Worm (Caenorhabditis elegans): ENCODE measurements around the gene Y73B6BL.44.
A peak's percentile ranks its signal among the peaks of the same experiment; 100 is the strongest.

Y73B6BL.44 gene

ce11 chrIV:6480978-6481377 is 12.4 kb upstream of the Y73B6BL.44 start (continued):
- TF ChIP-seq dmd-9 (GFP tag; IDR thresholded peaks at IDR 0.05) (peak; percentile 61; the same call in 1 of the 2 replicates), zfp-2 (tag; optimal IDR thresholded peaks at IDR 0.05) (no peak), mdl-1 (tag; optimal IDR thresholded peaks at IDR 0.05) (no peak), F10B5.3 (tag; optimal IDR thresholded peaks at IDR 0.05) (no peak), hlh-30 (tag; optimal IDR thresholded peaks at IDR 0.05; ENCODE audit: insufficient read depth) (peak; percentile 36), lir-3 (tag; optimal IDR thresholded peaks at IDR 0.05) (peak; percentile 14), dve-1 (tag; optimal IDR thresholded peaks at IDR 0.05; ENCODE audit: insufficient read depth) (peak; percentile 52), arid-1 (GFP tag; conservative IDR thresholded peaks at IDR 0.05) (peak; percentile 93), attf-4 (tag; optimal IDR thresholded peaks at IDR 0.05) (no peak), ZK337.2 (GFP tag; IDR thresholded peaks at IDR 0.05) (peak; percentile 78), lin-38 (GFP tag; IDR thresholded peaks at IDR 0.05) (peak; percentile 78), daf-12 (tag; optimal IDR thresholded peaks at IDR 0.05) (no peak), lin-13 (GFP tag; optimal IDR thresholded peaks at IDR 0.05) (peak; percentile 12), daf-19 (GFP tag; conservative IDR thresholded peaks at IDR 0.05) (peak; percentile 74; the same call in 1 of the 2 replicates), nhr-102 (tag; optimal IDR thresholded peaks at IDR 0.05) (peak; percentile 43), zag-1 (tag; optimal IDR thresholded peaks at IDR 0.05) (no peak), php-3 (GFP tag; IDR thresholded peaks at IDR 0.05) (peak; percentile 81), daf-16 (GFP tag; optimal IDR thresholded peaks at IDR 0.05) (peak; percentile 12 to 83), daf-16 (tag; optimal IDR thresholded peaks at IDR 0.05) (peak; percentile 55), ztf-7 (tag; optimal IDR thresholded peaks at IDR 0.05) (peak; percentile 8), saeg-2 (GFP tag; IDR thresholded peaks at IDR 0.05) (no peak), mdt-29 (GFP tag; IDR thresholded peaks at IDR 0.05) (peak; percentile 61; the same call in 1 of the 2 replicates), set-16 (GFP tag; IDR thresholded peaks at IDR 0.05) (no peak), lsy-2 (tag; optimal IDR thresholded peaks at IDR 0.05) (no peak), snpc-4 (tag; optimal IDR thresholded peaks at IDR 0.05) (no peak), nhr-25 (tag; optimal IDR thresholded peaks at IDR 0.05; ENCODE audit: borderline replicate concordance, insufficient read depth) (no peak), ctbp-1 (GFP tag; IDR thresholded peaks at IDR 0.05) (peak; percentile 66; the same call in 1 of the 2 replicates)

- TF ChIP-seq dmd-6 (GFP tag; IDR thresholded peaks at IDR 0.05) (no peak), lin-1 (GFP tag; IDR thresholded peaks at IDR 0.05) (no peak), nhr-6 (tag; optimal IDR thresholded peaks at IDR 0.05) (no peak), zag-1 (tag; optimal IDR thresholded peaks at IDR 0.05) (no peak), snpc-1.2 (GFP tag; IDR thresholded peaks at IDR 0.05) (no peak), dve-1 (tag; optimal IDR thresholded peaks at IDR 0.05; ENCODE audit: insufficient read depth) (no peak), R02D3.7 (tag; optimal IDR thresholded peaks at IDR 0.05) (no peak), lir-3 (tag; optimal IDR thresholded peaks at IDR 0.05) (no peak)
These were observed 6.4 kb upstream of the Y73B6BL.44 start, which contains the start of gene Y73B6BL.37 for ce11 chrIV:6487047-6487446. Y73B6BL.37 (plus strand) TSS chrIV:6487347.

- no peak for TF ChIP-seq tag-97 (GFP tag; IDR thresholded peaks at IDR 0.05)
- no peak for TF ChIP-seq vab-7 (GFP tag; IDR thresholded peaks at IDR 0.05)
- TF ChIP-seq skn-1 (tag; optimal IDR thresholded peaks at IDR 0.05), result no peak
- no peak for TF ChIP-seq F10B5.3 (tag; optimal IDR thresholded peaks at IDR 0.05)
- TF ChIP-seq egl-27 (tag; optimal IDR thresholded peaks at IDR 0.05), result no peak
- TF ChIP-seq mdt-29 (GFP tag; IDR thresholded peaks at IDR 0.05), result no peak
- TF ChIP-seq Y75B8A.6 (GFP tag; IDR thresholded peaks at IDR 0.05), result no peak
- TF ChIP-seq zfp-2 (tag; optimal IDR thresholded peaks at IDR 0.05), result no peak
- TF ChIP-seq pha-4 (GFP tag; IDR thresholded peaks at IDR 0.05), result no peak
- TF ChIP-seq pha-4 (tag; optimal IDR thresholded peaks at IDR 0.05), result no peak
- TF ChIP-seq ceh-32 (tag; optimal IDR thresholded peaks at IDR 0.05; ENCODE audit: poor library complexity), result no peak
- no peak for TF ChIP-seq nhr-77 (tag; optimal IDR thresholded peaks at IDR 0.05)
- no peak for TF ChIP-seq T20F7.1 (GFP tag; optimal IDR thresholded peaks at IDR 0.05)
- no peak for TF ChIP-seq snpc-1.2 (GFP tag; IDR thresholded peaks at IDR 0.05)
- TF ChIP-seq ctbp-1 (GFP tag; IDR thresholded peaks at IDR 0.05), result no peak
- no peak for TF ChIP-seq nhr-76 (tag; optimal IDR thresholded peaks at IDR 0.05)
- no peak for TF ChIP-seq R02D3.7 (tag; optimal IDR thresholded peaks at IDR 0.05)
- TF ChIP-seq mxl-2 (GFP tag; conservative IDR thresholded peaks at IDR 0.05), result no peak
- TF ChIP-seq ZK337.2 (GFP tag; IDR thresholded peaks at IDR 0.05), result no peak
- no peak for TF ChIP-seq ceh-20 (GFP tag; IDR thresholded peaks at IDR 0.05)
These were observed 1.5 kb upstream of the Y73B6BL.44 start for ce11 chrIV:6491915-6492314.
